Worm (Caenorhabditis elegans) whole organism, L3 larva: ENCODE data around the gene C06B3.1.

Experiments
- aly-2 ChIP-seq: fragments of 150-350 bp; optimal IDR thresholded peaks from 2 replicates; lab custom pipeline; 2014; ENCODE audit warnings: missing biosample characterization, missing genetic modification characterization
- elt-2 ChIP-seq: sonication (generic microtip); optimal IDR thresholded peaks from 2 replicates; lab custom pipeline; 2016; ENCODE audit warnings: missing genetic modification reagents, mild to moderate bottlenecking, missing genetic modification characterization, missing compliant biosample characterization
- eor-1 ChIP-seq, 2 experiments: fragments of 150-350 bp; optimal IDR thresholded peaks; 2 replicates each; lab custom pipeline; 2014 to 2018; ENCODE audit warnings: missing biosample characterization in 2 of 2, missing genetic modification characterization in 2 of 2
- fos-1 ChIP-seq: fragments of 150-350 bp; optimal IDR thresholded peaks from 2 replicates; lab custom pipeline; 2014; ENCODE audit warnings: missing biosample characterization, missing genetic modification characterization
- lin-39 ChIP-seq: fragments of 150-350 bp; optimal IDR thresholded peaks from 2 replicates; lab custom pipeline; 2018; ENCODE audit warnings: missing biosample characterization, missing genetic modification reagents, missing genetic modification characterization
- mdl-1 ChIP-seq: fragments of 150-350 bp; optimal IDR thresholded peaks from 2 replicates; lab custom pipeline; 2014; ENCODE audit warnings: missing biosample characterization, missing genetic modification characterization
- nhr-25 ChIP-seq: sonication (generic microtip); optimal IDR thresholded peaks from 2 replicates; lab custom pipeline; 2017; ENCODE audit warnings: missing biosample characterization, missing genetic modification characterization
- nhr-28 ChIP-seq: fragments of 150-350 bp; optimal IDR thresholded peaks from 2 replicates; lab custom pipeline; 2014; ENCODE audit warnings: missing biosample characterization, missing genetic modification characterization
- nhr-77 ChIP-seq: fragments of 150-350 bp; optimal IDR thresholded peaks from 2 replicates; lab custom pipeline; 2014; ENCODE audit warnings: missing biosample characterization, missing genetic modification characterization
- pha-4 ChIP-seq: fragments of 150-350 bp; optimal IDR thresholded peaks from 2 replicates; lab custom pipeline; 2014; ENCODE audit warnings: missing biosample characterization, missing genetic modification reagents, missing genetic modification characterization
- snpc-4 ChIP-seq: fragments of 150-350 bp; optimal IDR thresholded peaks from 2 replicates; lab custom pipeline; 2014; ENCODE audit warnings: missing biosample characterization, missing genetic modification characterization
- unc-62 ChIP-seq: fragments of 150-350 bp; sonication (generic microtip); optimal IDR thresholded peaks from 4 replicates; lab custom pipeline; 2014; ENCODE audit warnings: missing biosample characterization, missing genetic modification reagents, missing genetic modification characterization
- ztf-11 ChIP-seq: fragments of 150-350 bp; optimal IDR thresholded peaks from 2 replicates; lab custom pipeline; 2014; ENCODE audit warnings: missing biosample characterization, missing genetic modification characterization

DNA sequence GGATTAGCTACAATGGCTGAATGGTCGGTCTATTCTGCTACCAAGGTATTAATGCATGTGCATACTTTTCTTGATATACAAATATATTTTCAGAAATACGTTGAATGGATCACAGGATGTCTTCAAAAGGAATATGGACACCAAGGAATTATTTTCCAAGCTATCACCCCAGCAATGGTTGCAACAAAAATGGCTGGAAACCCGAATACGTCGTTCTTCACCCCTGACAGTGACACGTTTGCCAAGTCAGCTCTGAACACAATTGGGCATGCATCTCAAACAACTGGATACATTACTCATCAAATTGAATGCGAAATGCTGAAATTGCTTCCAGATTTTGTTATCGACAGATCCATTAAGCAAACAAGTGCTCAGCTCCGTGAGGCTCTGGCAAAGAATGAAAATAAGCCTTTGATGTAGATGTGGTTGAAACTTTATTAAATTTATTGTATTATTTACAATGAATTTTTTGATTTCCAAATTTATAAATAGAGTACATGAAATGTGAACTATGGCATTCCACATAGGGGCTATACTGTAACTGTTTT lies 5.0 kb downstream of the C06B3.1 start:
- TF ChIP-seq lin-39 = no peak
- TF ChIP-seq nhr-28 (tag; lab: Kevin White, UChicago) = no peak
- TF ChIP-seq snpc-4 (tag; lab: Kevin White, UChicago) = no peak
- TF ChIP-seq nhr-25 = peak; percentile 0
- TF ChIP-seq unc-62 (GFP tag; lab: Kevin White, UChicago) = no peak
- TF ChIP-seq aly-2 (tag; lab: Kevin White, UChicago) = no peak
- TF ChIP-seq pha-4 (tag; lab: Kevin White, UChicago) = peak; percentile 3
- no peak for TF ChIP-seq eor-1 (tag; optimal IDR thresholded peaks at IDR 0.05; lab: Kevin White, UChicago)
- TF ChIP-seq nhr-77 (tag; lab: Kevin White, UChicago) = no peak
- TF ChIP-seq elt-2 (tag; lab: Kevin White, UChicago) = peak; percentile 42
- TF ChIP-seq mdl-1 = no peak
- TF ChIP-seq fos-1 (tag; lab: Kevin White, UChicago) = no peak
- no peak for TF ChIP-seq ztf-11 (tag; lab: Kevin White, UChicago)
